Worm (Caenorhabditis elegans) whole organism, young adult: ENCODE measurements around the gene unc-9.

ENCODE experiments used
- B0019.2 ChIP-seq: fragments of 200-800 bp; sonication (Bioruptor generic); conservative IDR thresholded peaks from 2 replicates; pipeline ENCODE4 v1.3.6; 2022; ENCODE audit warnings: missing genetic modification reagents, missing genetic modification characterization, missing compliant biosample characterization
- B0035.1 ChIP-seq: sonication (generic microtip); optimal IDR thresholded peaks from 2 replicates; lab custom pipeline; 2016; ENCODE audit warnings: missing genetic modification characterization, mild to moderate bottlenecking, missing compliant biosample characterization, missing genotype, missing genetic modification reagents
- C17E4.6 ChIP-seq: fragments of 200-800 bp; sonication (Bioruptor generic); IDR thresholded peaks from 2 replicates; pipeline ENCODE4 v1.3.6; 2022; ENCODE audit warnings: missing genetic modification reagents, missing genetic modification characterization, missing compliant biosample characterization
- F23B12.7 ChIP-seq: sonication (generic microtip); optimal IDR thresholded peaks from 2 replicates; lab custom pipeline; 2017; ENCODE audit warnings: missing genetic modification characterization, mild to moderate bottlenecking, missing compliant biosample characterization, antibody characterized with exemption, moderate library complexity; ENCODE audit not compliant: insufficient read depth
- F49E8.2 ChIP-seq: sonication (generic microtip); optimal IDR thresholded peaks from 3 replicates; lab custom pipeline; 2017; ENCODE audit warnings: missing genetic modification characterization, mild to moderate bottlenecking, missing compliant biosample characterization, antibody characterized with exemption, moderate library complexity; ENCODE audit not compliant: insufficient read depth
- F52B5.7 ChIP-seq: sonication (generic microtip); optimal IDR thresholded peaks from 2 replicates; lab custom pipeline; 2016; ENCODE audit warnings: mild to moderate bottlenecking, missing genetic modification characterization, missing compliant biosample characterization
- F57A8.1 ChIP-seq: fragments of 200-800 bp; sonication (Bioruptor generic); optimal IDR thresholded peaks from 2 replicates; lab custom pipeline; 2018; ENCODE audit warnings: mild to moderate bottlenecking, missing genetic modification characterization, moderate library complexity, missing compliant biosample characterization
- K11D2.4 ChIP-seq: fragments of 200-800 bp; sonication (Bioruptor generic); IDR thresholded peaks from 2 replicates; pipeline ENCODE4 v1.3.6; 2022; ENCODE audit warnings: missing genetic modification reagents, missing genetic modification characterization, missing compliant biosample characterization
- T07F8.4 ChIP-seq: sonication (generic microtip); optimal IDR thresholded peaks from 2 replicates; lab custom pipeline; 2016; ENCODE audit warnings: mild to moderate bottlenecking, missing genetic modification characterization, moderate library complexity, missing compliant biosample characterization
- Y53F4B.3 ChIP-seq: fragments of 200-800 bp; sonication (Bioruptor generic); IDR thresholded peaks from 2 replicates; pipeline ENCODE4 v1.3.6; 2022; ENCODE audit warnings: missing genetic modification reagents, missing genetic modification characterization, missing compliant biosample characterization
- Y56A3A.18 ChIP-seq: fragments of 200-800 bp; sonication (Bioruptor generic); IDR thresholded peaks from 2 replicates; pipeline ENCODE4 v1.3.6; 2022; ENCODE audit warnings: missing genetic modification reagents, missing genetic modification characterization, missing compliant biosample characterization
- Y67H2A.10 ChIP-seq: fragments of 200-800 bp; sonication (Bioruptor generic); conservative IDR thresholded peaks from 2 replicates; pipeline ENCODE4 v1.3.6; 2022; ENCODE audit warnings: missing genetic modification reagents, missing genetic modification characterization, missing compliant biosample characterization
- Y79H2A.3 ChIP-seq: fragments of 200-800 bp; sonication (Bioruptor generic); conservative IDR thresholded peaks from 2 replicates; pipeline ENCODE4 v1.3.6; 2022; ENCODE audit warnings: missing genetic modification reagents, missing genetic modification characterization, missing compliant biosample characterization
- aptf-3 ChIP-seq: fragments of 200-800 bp; sonication (Bioruptor generic); IDR thresholded peaks from 2 replicates; pipeline ENCODE4 v1.3.6; 2022; ENCODE audit warnings: missing genetic modification characterization, missing compliant biosample characterization
- atf-7 ChIP-seq: sonication (generic microtip); optimal IDR thresholded peaks from 2 replicates; lab custom pipeline; 2017; ENCODE audit warnings: mild to moderate bottlenecking, missing genetic modification characterization, missing compliant biosample characterization
- attf-3 ChIP-seq: fragments of 200-800 bp; sonication (Bioruptor generic); conservative IDR thresholded peaks from 2 replicates; pipeline ENCODE4 v1.3.6; 2022; ENCODE audit warnings: missing genetic modification reagents, missing genetic modification characterization, missing compliant biosample characterization
- attf-5 ChIP-seq: fragments of 200-800 bp; sonication (Bioruptor generic); optimal IDR thresholded peaks from 2 replicates; lab custom pipeline; 2018; ENCODE audit warnings: mild to moderate bottlenecking, missing genetic modification characterization, missing compliant biosample characterization
- cebp-2 ChIP-seq: fragments of 200-800 bp; sonication (Bioruptor generic); IDR thresholded peaks from 2 replicates; pipeline ENCODE4 v1.3.6; 2022; ENCODE audit warnings: missing genetic modification characterization, missing compliant biosample characterization
- ceh-91 ChIP-seq: fragments of 200-800 bp; sonication (Bioruptor generic); IDR thresholded peaks from 2 replicates; pipeline ENCODE4 v1.3.6; 2022; ENCODE audit warnings: missing genetic modification reagents, missing genetic modification characterization, missing compliant biosample characterization
- efl-1 ChIP-seq: fragments of 150-350 bp; optimal IDR thresholded peaks from 2 replicates; lab custom pipeline; 2014; ENCODE audit warnings: missing biosample characterization, missing genetic modification reagents, missing genetic modification characterization
- egl-44 ChIP-seq: fragments of 200-800 bp; sonication (Bioruptor generic); IDR thresholded peaks from 2 replicates; pipeline ENCODE4 v1.3.6; 2022; ENCODE audit warnings: missing genetic modification reagents, missing genetic modification characterization, missing compliant biosample characterization
- fkh-3 ChIP-seq: sonication (generic microtip); optimal IDR thresholded peaks from 2 replicates; lab custom pipeline; 2016; ENCODE audit warnings: mild to moderate bottlenecking, missing genetic modification characterization, missing compliant biosample characterization
- hmg-1.2 ChIP-seq: fragments of 200-800 bp; sonication (Bioruptor generic); IDR thresholded peaks from 2 replicates; pipeline ENCODE4 v1.3.6; 2022; ENCODE audit warnings: missing genetic modification reagents, missing genetic modification characterization, missing compliant biosample characterization
- hmg-20 ChIP-seq: fragments of 200-800 bp; sonication (Bioruptor generic); IDR thresholded peaks from 2 replicates; pipeline ENCODE4 v1.3.6; 2022; ENCODE audit warnings: missing genetic modification reagents, missing genetic modification characterization, missing compliant biosample characterization
- hrde-1 ChIP-seq: sonication (generic microtip); optimal IDR thresholded peaks from 2 replicates; lab custom pipeline; 2016; ENCODE audit warnings: missing genetic modification characterization, mild to moderate bottlenecking, missing compliant biosample characterization, moderate library complexity, missing genotype, missing genetic modification reagents, borderline replicate concordance
- lin-35 ChIP-seq, 3 experiments: fragments of 150-350 bp in 2 of 3; sonication (generic microtip) in 1 of 3; optimal IDR thresholded peaks; 2 replicates each; lab custom pipeline; 2014 to 2018; ENCODE audit warnings: missing biosample characterization in 3 of 3, missing genetic modification characterization in 3 of 3, missing genetic modification reagents in 3 of 3
- mes-4 ChIP-seq: sonication (generic microtip); optimal IDR thresholded peaks from 2 replicates; lab custom pipeline; 2016; ENCODE audit warnings: missing genotype, missing genetic modification characterization, missing compliant biosample characterization
- nfya-1 ChIP-seq: sonication (generic microtip); optimal IDR thresholded peaks from 2 replicates; lab custom pipeline; 2017; ENCODE audit warnings: antibody characterized with exemption, missing compliant biosample characterization, missing genetic modification characterization, borderline replicate concordance; ENCODE audit not compliant: insufficient read depth
- nhr-90 ChIP-seq: sonication (generic microtip); optimal IDR thresholded peaks from 2 replicates; lab custom pipeline; 2016; ENCODE audit warnings: missing genotype, mild to moderate bottlenecking, missing genetic modification characterization, missing compliant biosample characterization
- pha-4 ChIP-seq: fragments of 150-350 bp; sonication (generic microtip); optimal IDR thresholded peaks from 2 replicates; lab custom pipeline; 2014; ENCODE audit warnings: missing biosample characterization, missing genetic modification reagents, missing genetic modification characterization
- sea-2 ChIP-seq: fragments of 200-800 bp; sonication (Bioruptor generic); IDR thresholded peaks from 2 replicates; pipeline ENCODE4 v1.3.6; 2022; ENCODE audit warnings: missing genetic modification characterization, missing compliant biosample characterization
- somi-1 ChIP-seq: fragments of 200-800 bp; sonication (Bioruptor generic); optimal IDR thresholded peaks from 2 replicates; lab custom pipeline; 2018; ENCODE audit warnings: mild to moderate bottlenecking, missing genetic modification characterization, missing compliant biosample characterization
- tbx-9 ChIP-seq: sonication (generic microtip); optimal IDR thresholded peaks from 2 replicates; lab custom pipeline; 2016; ENCODE audit warnings: borderline replicate concordance, missing genetic modification characterization, inconsistent platforms, missing compliant biosample characterization
- tlf-1 ChIP-seq: fragments of 200-800 bp; sonication (Bioruptor generic); optimal IDR thresholded peaks from 2 replicates; lab custom pipeline; 2018; ENCODE audit warnings: mild to moderate bottlenecking, missing genetic modification characterization, missing compliant biosample characterization
- xnd-1 ChIP-seq: sonication (generic microtip); optimal IDR thresholded peaks from 2 replicates; lab custom pipeline; 2016; ENCODE audit warnings: missing genotype, missing genetic modification reagents, missing genetic modification characterization, missing compliant biosample characterization
- ztf-18 ChIP-seq: sonication (generic microtip); optimal IDR thresholded peaks from 2 replicates; lab custom pipeline; 2016; ENCODE audit warnings: missing genotype, mild to moderate bottlenecking, missing genetic modification characterization, missing compliant biosample characterization
- ztf-22 ChIP-seq: fragments of 200-800 bp; sonication (Bioruptor generic); optimal IDR thresholded peaks from 2 replicates; lab custom pipeline; 2018; ENCODE audit warnings: mild to moderate bottlenecking, missing genetic modification characterization, moderate library complexity, missing compliant biosample characterization
- ztf-28 ChIP-seq: fragments of 200-800 bp; sonication (Bioruptor generic); IDR thresholded peaks from 2 replicates; pipeline ENCODE4 v1.3.6; 2022; ENCODE audit warnings: missing genetic modification reagents, missing genetic modification characterization, missing compliant biosample characterization
- ztf-3 ChIP-seq: fragments of 200-800 bp; sonication (Bioruptor generic); optimal IDR thresholded peaks from 2 replicates; lab custom pipeline; 2018; ENCODE audit warnings: mild to moderate bottlenecking, missing genetic modification characterization, missing compliant biosample characterization

The unc-9 gene

ce11 chrX:13189861-13190260, 11.7 kb upstream of the unc-9 start, which contains the start of gene cwp-5 (continued):
- TF ChIP-seq ztf-18 (tag; lab: Kevin White, UChicago) (no peak), ceh-91 (no peak), B0019.2 (no peak), pha-4 (tag; lab: Kevin White, UChicago) (no peak)

- no peak for TF ChIP-seq B0035.1 (tag; lab: Kevin White, UChicago)
- no peak for TF ChIP-seq C17E4.6 (GFP tag; lab: Robert Waterston, UW)
- no peak for TF ChIP-seq tlf-1 (GFP tag; lab: Kevin White, UChicago)
- TF ChIP-seq Y79H2A.3: no peak
- TF ChIP-seq ztf-22 (GFP tag; lab: Kevin White, UChicago): no peak
- no peak for TF ChIP-seq mes-4 (tag; lab: Kevin White, UChicago)
- TF ChIP-seq egl-44 (GFP tag; lab: Robert Waterston, UW): no peak
- no peak for TF ChIP-seq fkh-3 (tag; lab: Kevin White, UChicago)
- no peak for TF ChIP-seq attf-3 (GFP tag; lab: Robert Waterston, UW)
- no peak for TF ChIP-seq lin-35 (GFP tag; optimal IDR thresholded peaks at IDR 0.05; lab: Kevin White, UChicago)
- no peak for TF ChIP-seq F52B5.7 (tag; lab: Kevin White, UChicago)
- no peak for TF ChIP-seq hrde-1
- TF ChIP-seq cebp-2 (GFP tag; lab: Robert Waterston, UW): no peak
Measured at ce11 chrX:13190912-13191311, 10.7 kb upstream of the unc-9 start, which contains the start of gene gpa-6. Gene gpa-6 (plus strand): TSS chrX:13191212.

DNA sequence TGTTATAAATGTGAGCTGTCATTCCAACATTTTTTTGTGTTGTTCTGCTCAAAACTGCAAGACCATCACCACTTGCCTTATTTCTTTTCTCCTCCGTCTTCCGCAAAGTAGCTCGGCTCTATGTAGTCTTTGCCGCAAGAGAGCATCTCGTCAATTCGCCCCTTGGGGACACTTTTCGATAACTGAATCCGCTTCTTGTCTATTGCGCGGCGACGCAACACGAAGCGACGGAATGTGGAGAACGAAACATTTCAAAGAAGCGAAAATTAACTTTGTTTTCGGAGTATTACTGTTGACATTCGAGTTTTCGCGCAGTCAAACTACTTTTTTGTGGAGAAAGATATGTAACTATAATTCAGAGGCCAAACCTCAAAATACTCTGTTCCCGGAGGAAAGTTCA, 3.4 kb upstream of the unc-9 start:
- no peak for TF ChIP-seq aptf-3 (GFP tag; lab: Robert Waterston, UW)
- TF ChIP-seq F57A8.1: no peak
- TF ChIP-seq F49E8.2: no peak
- TF ChIP-seq K11D2.4 (GFP tag; lab: Robert Waterston, UW): no peak
- TF ChIP-seq B0035.1 (tag; lab: Kevin White, UChicago): no peak
- no peak for TF ChIP-seq xnd-1 (tag; lab: Kevin White, UChicago)
- no peak for TF ChIP-seq attf-3 (GFP tag; lab: Robert Waterston, UW)
- TF ChIP-seq efl-1 (GFP tag; lab: Kevin White, UChicago): no peak
- no peak for TF ChIP-seq nhr-90 (tag; lab: Kevin White, UChicago)
- TF ChIP-seq Y67H2A.10: no peak
- no peak for TF ChIP-seq F23B12.7 (tag; lab: Kevin White, UChicago)
- TF ChIP-seq atf-7 (tag; lab: Kevin White, UChicago): no peak
- no peak for TF ChIP-seq tlf-1 (GFP tag; lab: Kevin White, UChicago)
- no peak for TF ChIP-seq tbx-9
- TF ChIP-seq F52B5.7 (tag; lab: Kevin White, UChicago): no peak
- TF ChIP-seq Y56A3A.18 (GFP tag; lab: Robert Waterston, UW): no peak
- no peak for TF ChIP-seq hmg-1.2
- TF ChIP-seq sea-2 (GFP tag; lab: Robert Waterston, UW): no peak
- TF ChIP-seq ztf-28 (GFP tag; lab: Robert Waterston, UW): no peak

ce11 chrX:13200312-13200711, 1.3 kb upstream of the unc-9 start:
- TF ChIP-seq ztf-3 (GFP tag; lab: Kevin White, UChicago): no peak
- no peak for TF ChIP-seq efl-1 (GFP tag; lab: Kevin White, UChicago)
- TF ChIP-seq ztf-18 (tag; lab: Kevin White, UChicago): no peak
- TF ChIP-seq nfya-1 (tag; lab: Kevin White, UChicago): no peak
- TF ChIP-seq attf-5 (GFP tag; lab: Kevin White, UChicago): no peak
- no peak for TF ChIP-seq tlf-1 (GFP tag; lab: Kevin White, UChicago)
- TF ChIP-seq atf-7 (tag; lab: Kevin White, UChicago): no peak
- TF ChIP-seq somi-1 (GFP tag; lab: Kevin White, UChicago): no peak
- TF ChIP-seq hmg-20 (GFP tag; lab: Robert Waterston, UW): no peak
- TF ChIP-seq cebp-2 (GFP tag; lab: Robert Waterston, UW): no peak
- TF ChIP-seq xnd-1 (tag; lab: Kevin White, UChicago): no peak
- no peak for TF ChIP-seq Y53F4B.3
- no peak for TF ChIP-seq T07F8.4 (tag; lab: Kevin White, UChicago)
